Worm (Caenorhabditis elegans) whole organism, young adult: ENCODE results near the gene lgc-41.

Experiments used
- B0019.2 ChIP-seq: fragments of 200-800 bp; sonication (Bioruptor generic); conservative IDR thresholded peaks from 2 replicates; pipeline ENCODE4 v1.3.6; 2022; ENCODE audit warnings: missing genetic modification reagents, missing genetic modification characterization, missing compliant biosample characterization
- B0336.3 ChIP-seq: fragments of 200-800 bp; sonication (Bioruptor generic); IDR thresholded peaks from 2 replicates; pipeline ENCODE4 v1.3.6; 2022; ENCODE audit warnings: missing genetic modification characterization, missing compliant biosample characterization
- C06A6.2 ChIP-seq: fragments of 200-800 bp; sonication (Bioruptor generic); conservative IDR thresholded peaks from 2 replicates; pipeline ENCODE4 v1.3.6; 2022; ENCODE audit warnings: missing genetic modification characterization, missing compliant biosample characterization
- C17E4.6 ChIP-seq: fragments of 200-800 bp; sonication (Bioruptor generic); IDR thresholded peaks from 2 replicates; pipeline ENCODE4 v1.3.6; 2022; ENCODE audit warnings: missing genetic modification reagents, missing genetic modification characterization, missing compliant biosample characterization
- F22D6.2 ChIP-seq: sonication (generic microtip); optimal IDR thresholded peaks from 2 replicates; lab custom pipeline; 2016; ENCODE audit warnings: mild to moderate bottlenecking, missing genetic modification characterization, missing compliant biosample characterization
- Y79H2A.3 ChIP-seq: fragments of 200-800 bp; sonication (Bioruptor generic); conservative IDR thresholded peaks from 2 replicates; pipeline ENCODE4 v1.3.6; 2022; ENCODE audit warnings: missing genetic modification reagents, missing genetic modification characterization, missing compliant biosample characterization
- akir-1 ChIP-seq: fragments of 200-800 bp; sonication (Bioruptor generic); optimal IDR thresholded peaks from 2 replicates; lab custom pipeline; 2018; ENCODE audit warnings: mild to moderate bottlenecking, missing genetic modification characterization, moderate library complexity, missing compliant biosample characterization
- attf-3 ChIP-seq: fragments of 200-800 bp; sonication (Bioruptor generic); conservative IDR thresholded peaks from 2 replicates; pipeline ENCODE4 v1.3.6; 2022; ENCODE audit warnings: missing genetic modification reagents, missing genetic modification characterization, missing compliant biosample characterization
- bed-1 ChIP-seq: fragments of 200-800 bp; sonication (Bioruptor generic); IDR thresholded peaks from 2 replicates; pipeline ENCODE4 v1.3.6; 2022; ENCODE audit warnings: missing genetic modification reagents, missing genetic modification characterization, missing compliant biosample characterization
- cebp-1 ChIP-seq, 2 experiments: fragments of 200-800 bp in 1 of 2; sonication (Bioruptor generic) in 1 of 2; sonication (generic microtip) in 1 of 2; IDR thresholded peaks in 1 of 2; optimal IDR thresholded peaks in 1 of 2; 2 replicates each; pipeline versions ENCODE4 v1.3.6 to Lab custom; 2017 to 2022; ENCODE audit warnings: missing compliant biosample characterization in 2 of 2, missing genetic modification characterization in 2 of 2, mild to moderate bottlenecking in 1 of 2, missing genetic modification reagents in 1 of 2, moderate library complexity in 1 of 2
- ceh-40 ChIP-seq: fragments of 200-800 bp; sonication (Bioruptor generic); IDR thresholded peaks from 2 replicates; pipeline ENCODE4 v1.3.6; 2022; ENCODE audit warnings: missing genetic modification characterization, missing compliant biosample characterization
- chd-7 ChIP-seq: sonication (generic microtip); optimal IDR thresholded peaks from 2 replicates; lab custom pipeline; 2016; ENCODE audit warnings: mild to moderate bottlenecking, missing genetic modification characterization, moderate library complexity, missing compliant biosample characterization
- dox-1 ChIP-seq: fragments of 200-800 bp; sonication (Bioruptor generic); IDR thresholded peaks from 2 replicates; pipeline ENCODE4 v1.3.6; 2022; ENCODE audit warnings: missing genetic modification reagents, missing genetic modification characterization, missing compliant biosample characterization
- him-1 ChIP-seq: sonication (generic microtip); optimal IDR thresholded peaks from 2 replicates; lab custom pipeline; 2016; ENCODE audit warnings: missing genotype, missing genetic modification reagents, missing genetic modification characterization, missing compliant biosample characterization
- hlh-12 ChIP-seq: sonication (generic microtip); optimal IDR thresholded peaks from 2 replicates; lab custom pipeline; 2016; ENCODE audit warnings: missing genetic modification characterization, missing compliant biosample characterization
- hrde-1 ChIP-seq: sonication (generic microtip); optimal IDR thresholded peaks from 2 replicates; lab custom pipeline; 2016; ENCODE audit warnings: missing genetic modification characterization, mild to moderate bottlenecking, missing compliant biosample characterization, moderate library complexity, missing genotype, missing genetic modification reagents, borderline replicate concordance
- hsf-1 ChIP-seq: fragments of 200-800 bp; sonication (Bioruptor generic); IDR thresholded peaks from 2 replicates; pipeline ENCODE4 v1.3.6; 2022; ENCODE audit warnings: missing genetic modification reagents, missing genetic modification characterization, missing compliant biosample characterization
- let-526 ChIP-seq: fragments of 200-800 bp; sonication (Bioruptor generic); IDR thresholded peaks from 2 replicates; pipeline ENCODE4 v1.3.6; 2022; ENCODE audit warnings: missing genetic modification reagents, missing genetic modification characterization, missing compliant biosample characterization
- madf-10 ChIP-seq: sonication (generic microtip); optimal IDR thresholded peaks from 2 replicates; lab custom pipeline; 2016; ENCODE audit warnings: mild to moderate bottlenecking, missing genetic modification characterization, missing compliant biosample characterization
- madf-6 ChIP-seq: fragments of 200-800 bp; sonication (Bioruptor generic); IDR thresholded peaks from 2 replicates; pipeline ENCODE4 v1.3.6; 2022; ENCODE audit warnings: missing genetic modification reagents, missing genetic modification characterization, missing compliant biosample characterization
- mcd-1 ChIP-seq: fragments of 200-800 bp; sonication (Bioruptor generic); IDR thresholded peaks from 2 replicates; pipeline ENCODE4 v1.3.6; 2022; ENCODE audit warnings: missing genetic modification reagents, missing genetic modification characterization, missing compliant biosample characterization
- nhr-80 ChIP-seq: sonication (generic microtip); optimal IDR thresholded peaks from 2 replicates; lab custom pipeline; 2016; ENCODE audit warnings: missing genetic modification characterization, missing compliant biosample characterization
- rcor-1 ChIP-seq: fragments of 200-800 bp; sonication (Bioruptor generic); IDR thresholded peaks from 2 replicates; pipeline ENCODE4 v1.3.6; 2022; ENCODE audit warnings: missing genetic modification reagents, missing genetic modification characterization, missing compliant biosample characterization
- snpc-1.3 ChIP-seq: sonication (generic microtip); optimal IDR thresholded peaks from 2 replicates; lab custom pipeline; 2017; ENCODE audit warnings: missing genetic modification characterization, mild to moderate bottlenecking, missing compliant biosample characterization, antibody characterized with exemption, moderate library complexity, missing genotype, missing genetic modification reagents; ENCODE audit not compliant: insufficient read depth
- somi-1 ChIP-seq: fragments of 200-800 bp; sonication (Bioruptor generic); optimal IDR thresholded peaks from 2 replicates; lab custom pipeline; 2018; ENCODE audit warnings: mild to moderate bottlenecking, missing genetic modification characterization, missing compliant biosample characterization
- tbx-9 ChIP-seq: sonication (generic microtip); optimal IDR thresholded peaks from 2 replicates; lab custom pipeline; 2016; ENCODE audit warnings: borderline replicate concordance, missing genetic modification characterization, inconsistent platforms, missing compliant biosample characterization
- tlf-1 ChIP-seq: fragments of 200-800 bp; sonication (Bioruptor generic); optimal IDR thresholded peaks from 2 replicates; lab custom pipeline; 2018; ENCODE audit warnings: mild to moderate bottlenecking, missing genetic modification characterization, missing compliant biosample characterization
- zfh-2 ChIP-seq: fragments of 200-800 bp; sonication (Bioruptor generic); conservative IDR thresholded peaks from 2 replicates; pipeline ENCODE4 v1.3.6; 2022; ENCODE audit warnings: missing genetic modification reagents, missing genetic modification characterization, missing compliant biosample characterization
- zim-3 ChIP-seq: sonication (generic microtip); optimal IDR thresholded peaks from 2 replicates; lab custom pipeline; 2017; ENCODE audit warnings: mild to moderate bottlenecking, missing genetic modification characterization, moderate library complexity, missing compliant biosample characterization
- ztf-28 ChIP-seq: fragments of 200-800 bp; sonication (Bioruptor generic); IDR thresholded peaks from 2 replicates; pipeline ENCODE4 v1.3.6; 2022; ENCODE audit warnings: missing genetic modification reagents, missing genetic modification characterization, missing compliant biosample characterization
- ztf-3 ChIP-seq: fragments of 200-800 bp; sonication (Bioruptor generic); optimal IDR thresholded peaks from 2 replicates; lab custom pipeline; 2018; ENCODE audit warnings: mild to moderate bottlenecking, missing genetic modification characterization, missing compliant biosample characterization

lgc-41 gene

DNA sequence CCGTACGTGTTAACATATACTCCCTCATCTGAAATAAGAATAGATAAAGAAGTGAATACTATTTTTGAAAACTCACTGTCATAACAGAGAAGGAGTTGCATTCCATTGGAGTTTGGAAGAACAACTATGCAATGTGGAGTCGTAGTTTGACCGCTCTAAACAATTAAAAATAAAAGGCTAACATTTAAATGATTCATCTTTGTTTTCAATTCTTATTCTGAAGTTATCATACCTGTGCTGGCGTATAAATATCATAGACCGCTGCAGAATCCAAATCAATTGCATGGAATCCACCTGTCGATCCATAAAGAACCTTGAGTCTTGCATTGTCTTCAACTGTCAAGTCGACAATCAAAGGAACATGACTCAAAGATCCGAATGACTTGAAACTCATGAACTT is 31.3 kb upstream of the lgc-41 start:
- no peak for TF ChIP-seq B0336.3 (GFP tag; lab: Robert Waterston, UW)
- no peak for TF ChIP-seq somi-1 (GFP tag; lab: Kevin White, UChicago)
- no peak for TF ChIP-seq ztf-3 (GFP tag; lab: Kevin White, UChicago)
- TF ChIP-seq attf-3 (GFP tag; lab: Robert Waterston, UW): no peak
- no peak for TF ChIP-seq F22D6.2 (tag; lab: Kevin White, UChicago)
- no peak for TF ChIP-seq let-526 (GFP tag; lab: Robert Waterston, UW)
- TF ChIP-seq ceh-40 (GFP tag; lab: Robert Waterston, UW): no peak
- TF ChIP-seq hsf-1: no peak
- TF ChIP-seq, all 124 proteins: peak for 0

DNA sequence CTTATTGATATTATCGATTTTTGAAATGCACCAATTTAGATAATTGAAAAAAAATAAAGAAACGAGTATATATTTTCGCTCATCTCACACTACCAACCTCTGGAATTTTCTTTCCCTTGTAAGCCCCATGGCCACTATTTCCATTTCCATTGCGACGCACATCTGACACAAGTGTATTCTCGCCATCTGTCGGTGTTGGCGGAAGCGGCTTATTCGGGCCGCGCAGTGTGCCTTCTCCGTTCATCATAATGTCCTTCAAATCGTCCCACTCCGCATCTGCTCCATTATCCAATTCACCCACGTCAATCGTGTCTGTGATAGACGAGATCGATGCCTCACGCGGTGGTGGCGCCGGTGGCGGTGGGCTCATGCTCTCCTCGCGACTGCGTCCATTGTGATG is 29.3 kb upstream of the lgc-41 start:
- TF ChIP-seq rcor-1 (GFP tag; lab: Robert Waterston, UW) (no peak), madf-10 (no peak), zfh-2 (peak; percentile 63), madf-6 (GFP tag; lab: Robert Waterston, UW) (no peak)
- TF ChIP-seq, all 124 proteins: peak for 1

DNA sequence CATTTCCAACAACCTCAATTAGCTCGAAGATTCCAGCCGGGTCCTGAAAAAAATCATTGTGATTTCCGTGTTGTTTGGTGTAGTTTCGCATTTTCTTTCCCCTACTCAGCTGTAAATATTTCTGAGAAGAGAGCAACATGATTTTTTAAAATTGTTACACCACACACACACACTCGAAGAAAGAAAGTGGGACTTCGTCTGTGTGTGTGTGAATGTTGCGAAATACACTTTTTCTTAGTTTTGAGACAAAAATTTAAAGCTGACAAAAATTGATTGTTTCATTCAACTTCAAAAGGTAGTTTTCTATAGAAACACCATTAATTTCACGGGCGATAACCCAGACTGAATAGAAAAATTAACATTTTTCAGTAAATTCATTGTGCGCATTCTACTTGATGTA is 26.0 kb upstream of the lgc-41 start:
- TF ChIP-seq cebp-1 (GFP tag; IDR thresholded peaks at IDR 0.05; lab: Robert Waterston, UW): peak; percentile 58; the same call in 1 of the 2 replicates
- peak; percentile 90 for TF ChIP-seq cebp-1 (tag; optimal IDR thresholded peaks at IDR 0.05; lab: Kevin White, UChicago)
- TF ChIP-seq him-1 (tag; lab: Kevin White, UChicago): no peak

DNA sequence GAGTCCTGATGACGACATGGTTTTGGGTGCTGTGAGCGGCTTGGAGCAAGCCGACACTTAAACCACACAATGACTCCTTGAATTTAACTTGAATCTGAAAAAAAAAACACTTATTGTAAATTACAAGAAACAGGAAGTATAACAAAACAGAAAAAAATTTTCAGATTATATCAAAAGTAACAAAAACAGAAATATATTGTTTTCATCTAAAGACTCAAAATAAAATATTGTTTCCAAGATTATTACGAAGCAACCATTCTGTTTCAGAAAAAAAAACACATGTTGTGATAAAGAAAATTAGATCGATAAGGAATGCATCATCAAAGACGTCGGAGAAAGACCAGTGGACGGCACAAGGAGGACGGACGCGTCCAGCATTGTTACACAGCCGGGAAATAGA is 25.5 kb upstream of the lgc-41 start, which contains the start of gene mig-15:
Gene mig-15, minus strand, starts transcription at position 101 of the 400 bp plus-strand sequence.
- TF ChIP-seq zim-3 (tag; lab: Kevin White, UChicago) (no peak), ztf-28 (GFP tag; lab: Robert Waterston, UW) (no peak)

DNA sequence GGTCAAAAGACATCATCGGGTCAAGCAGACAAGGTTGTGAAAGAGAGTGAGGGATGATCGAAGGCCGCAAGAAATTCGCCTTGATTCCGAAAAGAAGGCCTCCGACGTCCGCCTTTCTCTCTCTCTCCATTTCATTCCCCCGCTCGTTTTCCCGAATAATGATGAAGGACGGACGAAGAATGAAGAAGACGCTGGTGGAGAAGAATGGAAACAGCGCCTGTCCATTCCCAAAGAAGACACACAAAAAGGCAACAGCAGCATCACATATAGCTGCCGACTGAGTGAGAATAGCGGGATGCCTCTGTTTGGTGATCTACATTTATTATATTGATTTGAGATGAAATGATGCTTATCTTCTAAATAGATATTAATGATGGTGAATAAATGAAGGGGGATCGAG is 24.9 kb upstream of the lgc-41 start:
- TF ChIP-seq hrde-1 (tag; lab: Kevin White, UChicago) (no peak), tbx-9 (tag; lab: Kevin White, UChicago) (no peak), B0019.2 (GFP tag; lab: Robert Waterston, UW) (no peak), chd-7 (tag; lab: Kevin White, UChicago) (no peak)

DNA sequence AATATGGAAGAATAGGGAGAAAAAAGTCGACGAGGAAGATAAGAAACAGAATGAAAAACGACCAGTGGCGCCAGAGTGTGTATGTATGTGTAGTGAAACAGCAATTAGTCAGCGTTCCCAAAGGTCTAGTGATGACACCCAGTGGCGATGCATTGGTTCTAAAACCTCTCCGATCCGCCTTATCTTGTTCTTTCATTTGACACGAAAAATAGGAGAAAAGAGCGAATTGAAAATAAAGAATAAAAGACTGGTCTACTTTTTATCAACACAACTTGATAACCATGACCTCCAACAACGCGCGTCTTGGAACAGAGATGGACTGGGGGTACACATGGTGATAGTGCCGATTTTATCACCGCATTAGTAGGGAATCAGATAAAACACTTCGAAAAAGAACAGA is 23.2 kb upstream of the lgc-41 start:
- TF ChIP-seq B0019.2 (GFP tag; lab: Robert Waterston, UW): no peak
- no peak for TF ChIP-seq hlh-12
- TF ChIP-seq snpc-1.3 (tag; lab: Kevin White, UChicago): no peak
- TF ChIP-seq dox-1 (GFP tag; lab: Robert Waterston, UW): 0 out of 2 replicates have a peak, but pooled peaks have one; percentile 18
- TF ChIP-seq C06A6.2 (GFP tag; lab: Robert Waterston, UW): no peak
- TF ChIP-seq Y79H2A.3 (GFP tag; lab: Robert Waterston, UW): no peak
- no peak for TF ChIP-seq zim-3 (tag; lab: Kevin White, UChicago)
- TF ChIP-seq mcd-1 (GFP tag; lab: Robert Waterston, UW): no peak
- TF ChIP-seq tlf-1 (GFP tag; lab: Kevin White, UChicago): no peak
- TF ChIP-seq C17E4.6 (GFP tag; lab: Robert Waterston, UW): no peak
- no peak for TF ChIP-seq bed-1
- peak; percentile 73 for TF ChIP-seq nhr-80 (tag; lab: Kevin White, UChicago)
- TF ChIP-seq akir-1: no peak
